Fruit fly (Drosophila melanogaster) whole organism, embryonic: ENCODE results near the gene CG43163.
A peak's percentile ranks its signal among the peaks of the same experiment; 100 is the strongest.

Source experiments
- Atf6 ChIP-seq: fragments of 200-800 bp; sonication (Bioruptor generic); IDR thresholded peaks from 2 replicates; pipeline ENCODE4 v1.3.6; 2022; ENCODE audit warnings: missing biosample characterization, missing genetic modification characterization
- CG10366 ChIP-seq: fragments of 200-800 bp; sonication (Bioruptor generic); IDR thresholded peaks from 2 replicates; pipeline ENCODE4 v1.3.6; 2022; ENCODE audit warnings: missing biosample characterization, missing genetic modification characterization
- CG11456 ChIP-seq: fragments of 200-800 bp; sonication (Bioruptor generic); IDR thresholded peaks from 3 replicates; pipeline ENCODE4 v1.3.6; 2022; ENCODE audit warnings: missing biosample characterization, missing genetic modification characterization
- CG11560 ChIP-seq: fragments of 200-800 bp; sonication (Bioruptor generic); IDR thresholded peaks from 3 replicates; pipeline ENCODE4 v1.3.6; 2022; ENCODE audit warnings: missing biosample characterization, missing genetic modification characterization
- CG12155 ChIP-seq: fragments of 200-800 bp; sonication (Bioruptor generic); optimal IDR thresholded peaks from 3 replicates; lab custom pipeline; 2016; ENCODE audit warnings: missing biosample characterization, missing genetic modification characterization
- CG13296 ChIP-seq: fragments of 200-800 bp; sonication (Bioruptor generic); optimal IDR thresholded peaks from 3 replicates; lab custom pipeline; 2018; ENCODE audit warnings: missing biosample characterization, mild to moderate bottlenecking, missing genetic modification characterization
- CG16815 ChIP-seq: fragments of 200-800 bp; sonication (Bioruptor generic); optimal IDR thresholded peaks from 3 replicates; lab custom pipeline; 2017; ENCODE audit warnings: missing biosample characterization, mild to moderate bottlenecking, missing genetic modification characterization
- CG17385 ChIP-seq: fragments of 200-800 bp; sonication (Bioruptor generic); optimal IDR thresholded peaks from 3 replicates; lab custom pipeline; 2018; ENCODE audit warnings: missing biosample characterization, mild to moderate bottlenecking, missing genetic modification characterization
- CG17829 ChIP-seq: fragments of 200-800 bp; optimal IDR thresholded peaks from 2 replicates; lab custom pipeline; 2019; ENCODE audit warnings: missing biosample characterization, mild to moderate bottlenecking, missing genetic modification characterization, moderate library complexity
- CG18476 ChIP-seq: fragments of 200-800 bp; sonication (Bioruptor generic); optimal IDR thresholded peaks from 2 replicates; lab custom pipeline; 2016; ENCODE audit warnings: missing biosample characterization, mild to moderate bottlenecking, missing genetic modification characterization
- CG2116 ChIP-seq: fragments of 200-800 bp; sonication (Bioruptor generic); optimal IDR thresholded peaks from 3 replicates; lab custom pipeline; 2018; ENCODE audit warnings: missing biosample characterization, mild to moderate bottlenecking, missing genetic modification characterization
- CG34224 ChIP-seq: fragments of 200-800 bp; sonication (Bioruptor generic); IDR thresholded peaks from 3 replicates; pipeline ENCODE4 v1.3.6; 2022; ENCODE audit warnings: missing biosample characterization, missing genetic modification characterization; ENCODE audit not compliant: partially characterized antibody
- CG34422 ChIP-seq: fragments of 200-800 bp; sonication (Bioruptor generic); IDR thresholded peaks from 3 replicates; pipeline ENCODE4 v1.3.6; 2022; ENCODE audit warnings: missing biosample characterization, missing genetic modification characterization
- CG6175 ChIP-seq: fragments of 200-800 bp; sonication (Bioruptor generic); IDR thresholded peaks from 3 replicates; pipeline ENCODE4 v1.3.6; 2022; ENCODE audit warnings: missing biosample characterization, missing genetic modification characterization
- CG6254 ChIP-seq: fragments of 200-800 bp; sonication (Bioruptor generic); optimal IDR thresholded peaks from 3 replicates; lab custom pipeline; 2017; ENCODE audit warnings: mild to moderate bottlenecking, missing biosample characterization, missing genetic modification reagents, missing genetic modification characterization
- CG7786 ChIP-seq: fragments of 200-800 bp; sonication (Bioruptor generic); optimal IDR thresholded peaks from 2 replicates; lab custom pipeline; 2016; ENCODE audit warnings: missing biosample characterization, missing genetic modification characterization
- CG8281 ChIP-seq: fragments of 200-800 bp; sonication (Bioruptor generic); optimal IDR thresholded peaks from 2 replicates; lab custom pipeline; 2018; ENCODE audit warnings: missing biosample characterization, mild to moderate bottlenecking, missing genetic modification characterization, moderate library complexity
- CG8388 ChIP-seq: fragments of 200-800 bp; sonication (Bioruptor generic); optimal IDR thresholded peaks from 2 replicates; lab custom pipeline; 2019; ENCODE audit warnings: missing biosample characterization, mild to moderate bottlenecking, missing genetic modification characterization, moderate library complexity
- CTCF ChIP-seq: fragments of 200-800 bp; sonication (Bioruptor generic); optimal IDR thresholded peaks from 2 replicates; lab custom pipeline; 2017; ENCODE audit warnings: missing biosample characterization, mild to moderate bottlenecking, missing genetic modification characterization, moderate library complexity
- CoRest ChIP-seq: fragments of 200-800 bp; sonication (Bioruptor generic); optimal IDR thresholded peaks from 3 replicates; lab custom pipeline; 2018; ENCODE audit warnings: missing biosample characterization, mild to moderate bottlenecking, missing genetic modification characterization, moderate library complexity
- ERR ChIP-seq: fragments of 200-800 bp; sonication (Bioruptor generic); optimal IDR thresholded peaks from 2 replicates; lab custom pipeline; 2016; ENCODE audit warnings: missing biosample characterization, missing genetic modification characterization
- GATAe ChIP-seq: fragments of 200-800 bp; sonication (Bioruptor generic); conservative IDR thresholded peaks from 2 replicates; pipeline ENCODE4 v1.3.6; 2022; ENCODE audit warnings: missing biosample characterization, missing genetic modification characterization
- Gsc ChIP-seq: fragments of 200-800 bp; sonication (Bioruptor generic); IDR thresholded peaks from 2 replicates; pipeline ENCODE4 v1.3.6; 2022; ENCODE audit warnings: missing biosample characterization, missing genetic modification characterization
- HLH54F ChIP-seq: fragments of 200-800 bp; sonication (Bioruptor generic); optimal IDR thresholded peaks from 3 replicates; lab custom pipeline; 2016; ENCODE audit warnings: missing biosample characterization, missing genetic modification characterization
- NK7.1 ChIP-seq: fragments of 200-800 bp; sonication (Bioruptor generic); optimal IDR thresholded peaks from 3 replicates; lab custom pipeline; 2016; ENCODE audit warnings: missing biosample characterization, missing genetic modification characterization
- Neu2 ChIP-seq: fragments of 200-800 bp; sonication (Bioruptor generic); optimal IDR thresholded peaks from 3 replicates; lab custom pipeline; 2016; ENCODE audit warnings: missing biosample characterization, missing genetic modification characterization, borderline replicate concordance
- Poxn ChIP-seq: fragments of 200-800 bp; sonication (Bioruptor generic); IDR thresholded peaks from 2 replicates; pipeline ENCODE4 v1.3.6; 2022; ENCODE audit warnings: missing biosample characterization, missing genetic modification characterization
- Side ChIP-seq: fragments of 200-800 bp; sonication (Bioruptor generic); optimal IDR thresholded peaks from 2 replicates; lab custom pipeline; 2016; ENCODE audit warnings: missing biosample characterization, missing genetic modification characterization
- Six4 ChIP-seq: fragments of 200-800 bp; sonication (Bioruptor generic); optimal IDR thresholded peaks from 2 replicates; lab custom pipeline; 2016; ENCODE audit warnings: missing biosample characterization, missing genetic modification characterization
- az2 ChIP-seq: fragments of 200-800 bp; sonication (Bioruptor generic); optimal IDR thresholded peaks from 3 replicates; lab custom pipeline; 2016; ENCODE audit warnings: missing biosample characterization, missing genetic modification characterization
- bcd ChIP-seq: fragments of 200-800 bp; sonication (Bioruptor generic); optimal IDR thresholded peaks from 2 replicates; lab custom pipeline; 2017; ENCODE audit warnings: missing biosample characterization, mild to moderate bottlenecking, missing genetic modification characterization
- corto ChIP-seq: fragments of 200-800 bp; sonication (Bioruptor generic); optimal IDR thresholded peaks from 2 replicates; lab custom pipeline; 2016; ENCODE audit warnings: missing biosample characterization, mild to moderate bottlenecking, missing genetic modification characterization, moderate library complexity
- dan ChIP-seq: fragments of 200-800 bp; sonication (Bioruptor generic); IDR thresholded peaks from 2 replicates; pipeline ENCODE4 v1.3.6; 2022; ENCODE audit warnings: missing biosample characterization, missing genetic modification characterization
- dpn ChIP-seq, 2 experiments: fragments of 200-800 bp; sonication (Bioruptor generic); optimal IDR thresholded peaks; 3 replicates each; lab custom pipeline; 2016; ENCODE audit warnings: missing biosample characterization in 2 of 2, missing genetic modification characterization in 2 of 2
- gce ChIP-seq: fragments of 200-800 bp; sonication (Bioruptor generic); IDR thresholded peaks from 3 replicates; pipeline ENCODE4 v1.3.6; 2022; ENCODE audit warnings: missing biosample characterization, missing genetic modification characterization
- ind ChIP-seq: fragments of 200-800 bp; sonication (Bioruptor generic); optimal IDR thresholded peaks from 3 replicates; lab custom pipeline; 2016; ENCODE audit warnings: missing biosample characterization, missing genetic modification characterization
- jigr1 ChIP-seq: fragments of 200-800 bp; sonication (Bioruptor generic); IDR thresholded peaks from 3 replicates; pipeline ENCODE4 v1.3.6; 2022; ENCODE audit warnings: missing biosample characterization, missing genetic modification characterization
- lab ChIP-seq: fragments of 200-800 bp; sonication (Bioruptor generic); optimal IDR thresholded peaks from 3 replicates; lab custom pipeline; 2017; ENCODE audit warnings: missing biosample characterization, missing genetic modification characterization, mild to moderate bottlenecking, moderate library complexity, missing genetic modification reagents
- lbe ChIP-seq: fragments of 200-800 bp; sonication (Bioruptor generic); optimal IDR thresholded peaks from 2 replicates; lab custom pipeline; 2016; ENCODE audit warnings: missing biosample characterization, mild to moderate bottlenecking, missing genetic modification characterization
- luna ChIP-seq: fragments of 200-800 bp; sonication (Bioruptor generic); optimal IDR thresholded peaks from 2 replicates; lab custom pipeline; 2016; ENCODE audit warnings: missing biosample characterization, missing genetic modification characterization
- maf-S ChIP-seq: fragments of 200-800 bp; sonication (Bioruptor generic); optimal IDR thresholded peaks from 2 replicates; lab custom pipeline; 2016; ENCODE audit warnings: missing biosample characterization, missing genetic modification characterization
- nau ChIP-seq: fragments of 200-800 bp; sonication (Bioruptor generic); optimal IDR thresholded peaks from 3 replicates; lab custom pipeline; 2017; ENCODE audit warnings: missing biosample characterization, mild to moderate bottlenecking, missing genetic modification characterization, missing genetic modification reagents
- nom ChIP-seq: fragments of 200-800 bp; sonication (Bioruptor generic); optimal IDR thresholded peaks from 2 replicates; lab custom pipeline; 2017; ENCODE audit warnings: missing biosample characterization, missing genetic modification characterization, mild to moderate bottlenecking, moderate library complexity, missing genetic modification reagents
- odd ChIP-seq: fragments of 200-800 bp; sonication (Bioruptor generic); optimal IDR thresholded peaks from 2 replicates; lab custom pipeline; 2017; ENCODE audit warnings: missing biosample characterization, mild to moderate bottlenecking, missing genetic modification characterization
- peb ChIP-seq: fragments of 200-800 bp; sonication (Bioruptor generic); IDR thresholded peaks from 2 replicates; pipeline ENCODE4 v1.3.6; 2022; ENCODE audit warnings: missing biosample characterization, missing genetic modification characterization
- sima ChIP-seq: fragments of 200-800 bp; sonication (Bioruptor generic); optimal IDR thresholded peaks from 2 replicates; lab custom pipeline; 2016; ENCODE audit warnings: missing biosample characterization, missing genetic modification characterization
- sob ChIP-seq: fragments of 200-800 bp; sonication (Bioruptor generic); IDR thresholded peaks from 2 replicates; pipeline ENCODE4 v1.3.6; 2022; ENCODE audit warnings: missing biosample characterization, missing genetic modification characterization
- tgo ChIP-seq: fragments of 200-800 bp; sonication (Bioruptor generic); IDR thresholded peaks from 3 replicates; pipeline ENCODE4 v1.3.6; 2022; ENCODE audit warnings: missing biosample characterization, missing genetic modification characterization
- tin ChIP-seq: fragments of 200-800 bp; sonication (Bioruptor generic); optimal IDR thresholded peaks from 3 replicates; lab custom pipeline; 2016; ENCODE audit warnings: missing biosample characterization, missing genetic modification characterization
- tll ChIP-seq, 2 experiments: fragments of 200-800 bp in 1 of 2; fragments of >200 bp in 1 of 2; sonication (Bioruptor generic) in 1 of 2; optimal IDR thresholded peaks; 2 replicates each; lab custom pipeline; 2017 to 2019; ENCODE audit warnings: missing biosample characterization in 2 of 2, missing genetic modification characterization in 2 of 2, mild to moderate bottlenecking in 1 of 2, moderate library complexity in 1 of 2
- wek ChIP-seq: fragments of 200-800 bp; sonication (Bioruptor generic); optimal IDR thresholded peaks from 3 replicates; lab custom pipeline; 2018; ENCODE audit warnings: missing biosample characterization, mild to moderate bottlenecking, missing genetic modification characterization, moderate library complexity
- zf30C ChIP-seq: fragments of 200-800 bp; sonication (Bioruptor generic); optimal IDR thresholded peaks from 3 replicates; lab custom pipeline; 2018; ENCODE audit warnings: missing biosample characterization, mild to moderate bottlenecking, missing genetic modification characterization

The CG43163 gene

dm6 chr3L:8506975-8507441, at the start of gene CG43163 (continued):
- peak; percentile 50 for TF ChIP-seq CG10366 (GFP tag; lab: Robert Waterston, UW)
- peak; percentile 79 for TF ChIP-seq gce (GFP tag; lab: Robert Waterston, UW)
- TF ChIP-seq sob (GFP tag; lab: Robert Waterston, UW): peak; percentile 77
- no peak for TF ChIP-seq Neu2 (GFP tag; lab: Kevin White, UChicago)
- peak; percentile 64 for TF ChIP-seq CG12155 (GFP tag; lab: Kevin White, UChicago)
- no peak for TF ChIP-seq odd
- TF ChIP-seq CG13296 (GFP tag; lab: Kevin White, UChicago): peak; percentile 53
- peak; percentile 65; the same call in 2 of the 3 replicates for TF ChIP-seq CG11456 (GFP tag; lab: Robert Waterston, UW)
- TF ChIP-seq jigr1 (GFP tag; lab: Robert Waterston, UW): no peak
- peak; percentile 54 for TF ChIP-seq CG2116 (GFP tag; lab: Kevin White, UChicago)
- TF ChIP-seq NK7.1 (GFP tag; lab: Kevin White, UChicago): no peak
- peak; percentile 61 for TF ChIP-seq az2 (GFP tag; lab: Kevin White, UChicago)
- TF ChIP-seq CG11560: no peak
- TF ChIP-seq ERR (GFP tag; lab: Kevin White, UChicago): no peak
- peak; percentile 19 for TF ChIP-seq Side (GFP tag; lab: Kevin White, UChicago)
- TF ChIP-seq bcd (GFP tag; lab: Kevin White, UChicago): peak; percentile 73
- peak; percentile 61 to 68 for TF ChIP-seq dpn (GFP tag; optimal IDR thresholded peaks at IDR 0.05; lab: Kevin White, UChicago)
- TF ChIP-seq tgo (GFP tag; lab: Robert Waterston, UW): peak; percentile 60; the same call in 1 of the 3 replicates
- TF ChIP-seq Atf6 (GFP tag; lab: Robert Waterston, UW): peak; percentile 69; the same call in 1 of the 2 replicates
- TF ChIP-seq CG34224 (GFP tag; lab: Robert Waterston, UW): no peak
- TF ChIP-seq CG18476: peak; percentile 47
- no peak for TF ChIP-seq CG8281
- TF ChIP-seq ind (GFP tag; lab: Kevin White, UChicago): peak; percentile 35
- TF ChIP-seq sima: no peak
- peak; percentile 92 for TF ChIP-seq CG6175 (GFP tag; lab: Robert Waterston, UW)
- peak; percentile 68 for TF ChIP-seq CG8388 (GFP tag; lab: Kevin White, UChicago)
- TF ChIP-seq CG34422 (GFP tag; lab: Robert Waterston, UW): peak; percentile 78
- no peak for TF ChIP-seq nau (GFP tag; lab: Kevin White, UChicago)
- no peak for TF ChIP-seq wek (GFP tag; lab: Kevin White, UChicago)
- no peak for TF ChIP-seq lbe (GFP tag; lab: Kevin White, UChicago)
- TF ChIP-seq CoRest (tag; lab: Kevin White, UChicago): peak; percentile 70
- peak; percentile 99 for TF ChIP-seq zf30C
- TF ChIP-seq corto (GFP tag; lab: Kevin White, UChicago): no peak
- no peak for TF ChIP-seq CG7786
- TF ChIP-seq peb: no peak; the same call in 1 of the 2 replicates
- TF ChIP-seq CTCF (GFP tag; lab: Kevin White, UChicago): peak; percentile 73
- peak; percentile 70 for TF ChIP-seq CG17829
- peak; percentile 70 for TF ChIP-seq tin (GFP tag; lab: Kevin White, UChicago)
- TF ChIP-seq luna (GFP tag; lab: Kevin White, UChicago): no peak
- TF ChIP-seq HLH54F (GFP tag; lab: Kevin White, UChicago): peak; percentile 66
- TF ChIP-seq Poxn (GFP tag; lab: Robert Waterston, UW): no peak
- TF ChIP-seq CG17385: peak; percentile 67
- TF ChIP-seq nom (GFP tag; lab: Kevin White, UChicago): peak; percentile 49
- TF ChIP-seq dan (GFP tag; lab: Robert Waterston, UW): no peak
- TF ChIP-seq tll (GFP tag; optimal IDR thresholded peaks at IDR 0.05; lab: Kevin White, UChicago): no peak
- TF ChIP-seq CG6254: peak; percentile 48
- no peak for TF ChIP-seq GATAe (GFP tag; lab: Robert Waterston, UW)
- TF ChIP-seq Gsc: no peak
- peak; percentile 33 for TF ChIP-seq CG16815 (GFP tag; lab: Kevin White, UChicago)
- TF ChIP-seq lab (GFP tag; lab: Kevin White, UChicago): peak; percentile 78
- TF ChIP-seq Six4: peak; percentile 8
- no peak for TF ChIP-seq maf-S (GFP tag; lab: Kevin White, UChicago)
